Worm (Caenorhabditis elegans): ENCODE data around the gene ZK622.4.

The ZK622.4 gene

DNA sequence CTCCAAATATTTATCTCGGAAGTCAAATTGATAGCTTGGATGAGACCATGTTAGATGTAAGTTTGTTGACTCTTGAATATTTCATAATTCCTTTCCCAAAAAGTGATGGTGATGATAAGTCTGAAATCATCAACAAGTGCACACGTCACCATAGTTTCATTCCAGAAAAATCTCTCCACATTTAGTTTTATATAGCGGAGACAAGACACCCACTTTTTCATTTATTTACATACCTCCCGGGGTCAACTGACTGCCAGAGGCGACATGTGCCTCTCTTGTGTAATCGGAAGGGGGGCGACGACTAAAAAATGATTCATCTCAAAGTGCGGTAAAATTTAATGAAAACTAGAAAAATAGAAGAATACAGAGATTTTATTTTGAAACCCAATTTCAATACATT lies 45.8 kb downstream of the ZK622.4 start:
- TF ChIP-seq lin-15B (tag; optimal IDR thresholded peaks at IDR 0.05) (no peak), unc-39 (tag; optimal IDR thresholded peaks at IDR 0.05) (no peak), skn-1 (tag; optimal IDR thresholded peaks at IDR 0.05) (peak; percentile 63), tbx-2 (tag; optimal IDR thresholded peaks at IDR 0.05) (no peak), snpc-4 (tag; optimal IDR thresholded peaks at IDR 0.05) (peak; percentile 1), nhr-25 (tag; optimal IDR thresholded peaks at IDR 0.05) (no peak), elt-3 (tag; optimal IDR thresholded peaks at IDR 0.05) (no peak), jun-1 (tag; optimal IDR thresholded peaks at IDR 0.05) (peak; percentile 78), elt-2 (tag; optimal IDR thresholded peaks at IDR 0.05) (peak; percentile 85), mdl-1 (tag; optimal IDR thresholded peaks at IDR 0.05) (no peak), ceh-16 (tag; optimal IDR thresholded peaks at IDR 0.05) (no peak), nhr-237 (tag; optimal IDR thresholded peaks at IDR 0.05) (no peak), nfya-1 (tag; optimal IDR thresholded peaks at IDR 0.05; ENCODE audit: insufficient read depth) (peak; percentile 31), mml-1 (tag; optimal IDR thresholded peaks at IDR 0.05) (no peak), pha-4 (tag; optimal IDR thresholded peaks at IDR 0.05) (peak; percentile 98), unc-62 (GFP tag; optimal IDR thresholded peaks at IDR 0.05) (no peak), pqm-1 (tag; optimal IDR thresholded peaks at IDR 0.05) (peak; percentile 48), ama-1 (optimal IDR thresholded peaks at IDR 0.05) (no peak), nhr-67 (tag; optimal IDR thresholded peaks at IDR 0.05) (no peak)

DNA sequence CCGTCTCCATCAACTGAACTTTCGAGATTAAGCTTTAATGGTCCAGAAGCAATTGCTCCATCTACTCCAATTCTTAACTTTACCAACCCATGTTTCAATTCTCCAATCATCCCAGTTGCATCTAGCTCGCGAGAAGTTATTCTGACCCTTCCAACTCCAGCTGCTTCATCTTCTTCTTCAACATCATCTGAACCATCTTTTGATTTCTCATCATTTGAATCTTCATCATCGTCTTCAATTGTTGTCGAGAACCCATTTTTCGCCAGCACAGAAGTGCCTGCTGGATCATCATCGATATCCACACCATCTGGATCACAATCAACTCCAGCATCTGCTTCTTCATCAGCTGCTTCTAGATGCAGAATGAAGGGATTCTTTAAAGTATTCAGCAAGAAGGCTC lies 47.0 kb downstream of the ZK622.4 start:
- TF ChIP-seq elt-2 (tag; optimal IDR thresholded peaks at IDR 0.05) (peak; percentile 2), fkh-10 (GFP tag; optimal IDR thresholded peaks at IDR 0.05) (no peak)

DNA sequence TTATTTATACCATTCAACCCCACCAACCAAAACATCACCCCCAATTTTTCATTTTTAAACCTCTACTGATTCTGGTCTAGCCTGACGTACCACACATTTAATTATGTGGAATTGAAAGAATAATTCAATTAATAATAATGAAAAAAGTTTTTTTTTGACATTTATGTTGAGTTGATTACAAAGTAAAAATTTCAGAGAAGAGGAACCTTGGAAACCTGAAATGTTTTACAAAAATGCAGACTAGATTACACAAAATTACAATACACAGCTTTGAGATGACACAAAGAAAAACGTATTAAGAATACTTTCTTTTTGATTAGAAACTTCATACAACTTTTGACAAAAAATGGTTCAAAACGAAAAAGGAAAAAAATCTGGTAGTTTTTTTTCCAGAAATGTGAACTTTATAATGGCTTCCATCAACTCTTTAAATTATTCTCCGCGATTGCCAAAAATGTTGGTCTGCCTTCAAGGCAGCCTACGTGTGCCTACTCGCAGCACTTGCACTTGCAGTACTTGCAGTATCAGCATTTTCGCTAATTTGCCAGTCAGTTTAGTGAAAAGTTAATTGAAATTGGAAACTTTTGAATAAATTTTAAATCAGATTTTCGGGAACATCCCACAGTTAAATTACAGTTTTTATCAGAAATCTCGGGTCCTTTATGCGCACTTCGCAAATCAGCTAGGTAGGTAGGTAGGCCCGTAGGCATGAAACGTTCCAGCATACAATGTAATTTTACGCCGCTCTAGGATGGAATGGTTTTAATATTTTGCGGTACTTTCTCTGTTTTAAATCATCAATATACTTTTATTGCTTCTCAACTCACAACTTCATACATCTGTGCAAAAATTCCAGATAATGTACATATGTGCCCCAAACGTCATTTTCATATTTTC lies 48.4 kb downstream of the ZK622.4 start:
- TF ChIP-seq jun-1 (tag; optimal IDR thresholded peaks at IDR 0.05) (peak; percentile 27), elt-2 (tag; optimal IDR thresholded peaks at IDR 0.05) (no peak), nhr-11 (tag; optimal IDR thresholded peaks at IDR 0.05) (no peak), elt-1 (tag; optimal IDR thresholded peaks at IDR 0.05) (no peak), lsy-12 (tag; optimal IDR thresholded peaks at IDR 0.05) (peak; percentile 40), fos-1 (tag; optimal IDR thresholded peaks at IDR 0.05) (peak; percentile 12), zag-1 (tag; optimal IDR thresholded peaks at IDR 0.05) (no peak), ceh-28 (tag; optimal IDR thresholded peaks at IDR 0.05) (peak; percentile 8), nhr-43 (tag; optimal IDR thresholded peaks at IDR 0.05; ENCODE audit: poor library complexity, severe bottlenecking) (no peak), pha-4 (tag; optimal IDR thresholded peaks at IDR 0.05) (peak; percentile 23)

DNA sequence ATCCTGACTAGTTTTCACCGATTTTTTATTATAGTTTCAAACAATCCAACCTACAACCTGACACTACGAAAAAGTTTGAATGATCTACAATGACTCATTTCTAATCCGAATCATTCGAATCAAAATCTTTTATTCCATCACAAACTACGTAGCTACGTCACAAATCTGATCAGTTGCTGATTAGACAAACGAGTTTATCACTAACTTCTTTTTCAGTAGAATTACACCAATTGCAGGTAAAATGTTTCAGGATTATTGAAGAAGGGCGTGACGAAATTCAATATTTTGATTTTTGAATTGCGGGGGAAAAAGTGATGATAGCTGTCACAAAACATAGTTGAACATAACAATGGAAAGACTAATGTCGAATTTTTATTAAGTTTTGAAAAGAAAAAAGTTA lies 49.1 kb downstream of the ZK622.4 start:
- TF ChIP-seq nhr-12 (tag; optimal IDR thresholded peaks at IDR 0.05) (no peak), tbx-2 (tag; optimal IDR thresholded peaks at IDR 0.05) (no peak), pha-4 (tag; optimal IDR thresholded peaks at IDR 0.05) (no peak), snpc-4 (tag; optimal IDR thresholded peaks at IDR 0.05) (no peak), lin-39 (tag; optimal IDR thresholded peaks at IDR 0.05) (no peak), ceh-16 (tag; optimal IDR thresholded peaks at IDR 0.05) (no peak), sea-2 (GFP tag; optimal IDR thresholded peaks at IDR 0.05) (no peak)

DNA sequence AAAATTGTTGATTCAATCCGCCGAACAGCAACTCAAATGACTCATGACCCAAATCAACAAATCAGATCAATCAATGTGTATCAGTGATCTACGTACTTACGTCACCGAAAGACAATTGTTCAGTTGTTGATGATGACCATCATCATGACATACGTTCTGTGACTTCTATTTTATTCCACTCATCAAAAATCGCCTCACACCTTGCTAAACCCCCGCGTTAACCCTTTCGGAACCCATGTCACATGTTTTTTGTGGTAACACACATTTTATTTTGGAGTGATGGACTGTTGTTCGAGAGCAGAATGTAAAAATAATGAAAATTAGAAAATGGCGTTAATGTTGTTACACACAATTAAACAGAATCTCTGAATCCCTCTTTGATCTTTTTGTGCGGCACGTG lies 49.9 kb downstream of the ZK622.4 start:
- TF ChIP-seq nhr-43 (tag; optimal IDR thresholded peaks at IDR 0.05; ENCODE audit: poor library complexity, severe bottlenecking) (no peak), nfya-1 (tag; optimal IDR thresholded peaks at IDR 0.05; ENCODE audit: insufficient read depth) (no peak), fkh-10 (GFP tag; optimal IDR thresholded peaks at IDR 0.05) (no peak), ztf-11 (tag; optimal IDR thresholded peaks at IDR 0.05) (no peak), daf-12 (tag; optimal IDR thresholded peaks at IDR 0.05) (no peak), lin-15B (tag; optimal IDR thresholded peaks at IDR 0.05) (no peak), mdl-1 (tag; optimal IDR thresholded peaks at IDR 0.05) (no peak), elt-2 (tag; optimal IDR thresholded peaks at IDR 0.05) (no peak), jun-1 (tag; optimal IDR thresholded peaks at IDR 0.05) (no peak), aly-2 (tag; optimal IDR thresholded peaks at IDR 0.05) (no peak), hmg-11 (tag; optimal IDR thresholded peaks at IDR 0.05) (no peak), egl-5 (tag; optimal IDR thresholded peaks at IDR 0.05) (no peak), nhr-25 (tag; optimal IDR thresholded peaks at IDR 0.05) (no peak), ama-1 (optimal IDR thresholded peaks at IDR 0.05) (no peak), lin-39 (tag; optimal IDR thresholded peaks at IDR 0.05) (no peak)
